Fruit fly (Drosophila melanogaster): ENCODE results near the gene Pld3.

DNA sequence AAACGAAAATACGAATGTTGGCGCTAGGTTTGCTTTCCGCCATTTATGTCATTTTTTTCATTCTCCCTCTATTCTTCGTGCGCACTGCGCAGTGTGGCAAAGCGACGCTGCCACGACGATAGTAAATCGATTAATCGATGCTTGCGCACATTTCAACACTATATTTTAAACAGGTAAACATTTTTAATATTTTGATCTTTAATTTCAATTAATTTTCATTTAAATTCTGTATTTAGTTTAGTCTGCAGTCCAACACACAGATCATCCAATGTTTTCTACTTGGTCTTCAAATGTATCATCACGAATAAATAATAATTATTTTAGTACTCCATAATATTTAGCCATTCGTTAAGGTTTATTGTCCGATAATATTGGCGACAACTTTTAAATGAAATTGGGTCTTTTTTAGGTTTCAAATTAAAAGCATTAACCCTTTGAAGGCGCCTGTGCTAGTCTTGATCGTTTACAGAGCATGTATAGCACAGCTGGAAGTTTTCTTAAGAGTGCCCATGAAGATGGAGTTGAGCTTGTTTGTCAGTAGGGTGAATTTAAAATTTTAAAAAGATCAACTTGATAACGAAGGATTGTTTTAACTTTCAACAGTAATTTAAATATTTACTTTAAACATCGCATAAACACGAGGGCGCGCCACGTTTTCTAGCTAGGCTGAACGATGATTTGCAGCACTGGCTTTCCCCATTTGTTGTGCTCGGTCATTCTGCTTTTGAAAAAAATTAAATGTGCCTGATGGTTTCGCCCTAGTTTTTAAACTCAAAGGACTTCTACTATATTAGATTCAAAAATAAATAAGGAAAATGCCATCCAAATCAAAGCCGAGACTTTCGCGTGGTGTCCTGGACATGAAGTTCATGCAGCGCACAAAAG is 2.2 kb upstream of the Pld3 start, which contains the start of the genes Mpp6 and E2f2:
- TF ChIP-seq pan (optimal IDR thresholded peaks at IDR 0.05) (no peak), Dll (optimal IDR thresholded peaks at IDR 0.05) (no peak), usp (GFP tag; optimal IDR thresholded peaks at IDR 0.05) (no peak), CG8478 (optimal IDR thresholded peaks at IDR 0.05) (no peak), psq (optimal IDR thresholded peaks at IDR 0.05) (peak; percentile 40)
